Worm (Caenorhabditis elegans) whole organism, L4 larva: ENCODE results near the gene sri-67.

Experiments
- arid-1 ChIP-seq: fragments of 200-800 bp; sonication (Bioruptor generic); conservative IDR thresholded peaks from 2 replicates; pipeline ENCODE4 v1.3.6; 2022; ENCODE audit warnings: missing genetic modification reagents, missing genetic modification characterization, missing compliant biosample characterization
- ceh-82 ChIP-seq: sonication (generic microtip); optimal IDR thresholded peaks from 2 replicates; lab custom pipeline; 2017; ENCODE audit warnings: missing biosample characterization, missing genetic modification characterization
- dpl-1 ChIP-seq: fragments of 150-350 bp; optimal IDR thresholded peaks from 2 replicates; lab custom pipeline; 2014; ENCODE audit warnings: missing biosample characterization, missing genetic modification reagents, missing genetic modification characterization
- gei-8 ChIP-seq: fragments of 200-800 bp; sonication (Bioruptor generic); optimal IDR thresholded peaks from 2 replicates; lab custom pipeline; 2018; ENCODE audit warnings: mild to moderate bottlenecking, missing genetic modification characterization, missing compliant biosample characterization
- hlh-30 ChIP-seq: sonication (generic microtip); optimal IDR thresholded peaks from 2 replicates; lab custom pipeline; 2017; ENCODE audit warnings: antibody characterized with exemption, mild to moderate bottlenecking, missing genetic modification characterization, missing compliant biosample characterization; ENCODE audit not compliant: insufficient read depth
- lin-15B ChIP-seq: fragments of 150-350 bp; sonication (generic microtip); optimal IDR thresholded peaks from 3 replicates; lab custom pipeline; 2014; ENCODE audit warnings: missing biosample characterization, missing genetic modification characterization
- nhr-237 ChIP-seq: sonication (generic microtip); optimal IDR thresholded peaks from 2 replicates; lab custom pipeline; 2017; ENCODE audit warnings: missing biosample characterization, missing genetic modification characterization
- saeg-2 ChIP-seq: fragments of 200-800 bp; sonication (Bioruptor generic); IDR thresholded peaks from 2 replicates; pipeline ENCODE4 v1.3.6; 2022; ENCODE audit warnings: missing genetic modification reagents, missing genetic modification characterization, missing compliant biosample characterization

DNA sequence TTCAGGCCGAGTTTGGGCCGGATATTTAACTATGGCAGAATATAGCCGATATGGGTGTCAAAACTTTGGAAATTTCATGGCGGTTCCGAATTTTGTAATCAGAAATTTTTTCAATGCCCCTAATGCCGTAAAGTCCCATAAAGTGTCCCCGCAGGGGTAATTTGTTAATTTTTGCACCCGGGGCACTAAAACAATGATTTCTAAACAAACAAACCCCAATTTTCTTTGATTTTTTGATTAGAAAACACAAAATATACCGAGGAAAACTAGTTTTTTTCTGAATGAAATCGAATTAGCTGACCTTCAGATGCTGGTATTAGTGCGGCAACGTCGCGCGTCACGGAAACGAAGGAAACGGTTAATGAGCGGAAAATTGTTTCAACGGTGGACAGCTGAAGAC, 47.1 kb downstream of the sri-67 start:
- TF ChIP-seq hlh-30 (tag; lab: Kevin White, UChicago) (no peak), ceh-82 (no peak), dpl-1 (no peak), nhr-237 (tag; lab: Kevin White, UChicago) (no peak), lin-15B (tag; lab: Kevin White, UChicago) (no peak), saeg-2 (no peak), arid-1 (GFP tag; lab: Robert Waterston, UW) (no peak), gei-8 (GFP tag; lab: Kevin White, UChicago) (no peak)
